Worm (Caenorhabditis elegans) whole organism, L4 larva: ENCODE measurements around the gene B0513.90.

ENCODE experiments used
- F26F4.8 ChIP-seq: fragments of 200-800 bp; sonication (Bioruptor generic); conservative IDR thresholded peaks from 2 replicates; pipeline ENCODE4 v1.3.6; 2022; ENCODE audit warnings: missing genetic modification characterization, missing compliant biosample characterization
- F37D6.2 ChIP-seq: sonication (generic microtip); optimal IDR thresholded peaks from 2 replicates; lab custom pipeline; 2016; ENCODE audit warnings: mild to moderate bottlenecking, missing genetic modification characterization, missing compliant biosample characterization
- F44E2.7 ChIP-seq: fragments of 200-800 bp; sonication (Bioruptor generic); IDR thresholded peaks from 2 replicates; pipeline ENCODE4 v2.1.2; 2022; ENCODE audit warnings: missing genetic modification characterization, missing compliant biosample characterization
- T26A8.4 ChIP-seq: fragments of 200-800 bp; sonication (Bioruptor generic); IDR thresholded peaks from 2 replicates; pipeline ENCODE4 v1.3.6; 2022; ENCODE audit warnings: missing genetic modification characterization, missing compliant biosample characterization
- Y105C5A.15 ChIP-seq: fragments of 200-800 bp; sonication (Bioruptor generic); IDR thresholded peaks from 2 replicates; pipeline ENCODE4 v1.3.6; 2022; ENCODE audit warnings: missing genetic modification characterization, missing compliant biosample characterization
- Y5F2A.4 ChIP-seq: fragments of 200-800 bp; sonication (Bioruptor generic); optimal IDR thresholded peaks from 2 replicates; lab custom pipeline; 2018; ENCODE audit warnings: mild to moderate bottlenecking, missing genetic modification characterization, missing compliant biosample characterization
- Y75B8A.6 ChIP-seq: fragments of 200-800 bp; sonication (Bioruptor generic); IDR thresholded peaks from 2 replicates; pipeline ENCODE4 v1.3.6; 2022; ENCODE audit warnings: missing genetic modification reagents, missing genetic modification characterization, missing compliant biosample characterization
- aly-2 ChIP-seq: sonication (generic microtip); optimal IDR thresholded peaks from 2 replicates; lab custom pipeline; 2018; ENCODE audit warnings: missing biosample characterization, missing genetic modification characterization
- ceh-20 ChIP-seq: fragments of 200-800 bp; sonication (Bioruptor generic); IDR thresholded peaks from 2 replicates; pipeline ENCODE4 v1.3.6; 2022; ENCODE audit warnings: missing genetic modification reagents, missing genetic modification characterization, missing compliant biosample characterization
- ceh-62 ChIP-seq: sonication (generic microtip); optimal IDR thresholded peaks from 2 replicates; lab custom pipeline; 2017; ENCODE audit warnings: missing biosample characterization, missing genetic modification characterization
- daf-16 ChIP-seq, 3 experiments: sonication (generic microtip); optimal IDR thresholded peaks; 2 replicates each; lab custom pipeline; 2016 to 2017; ENCODE audit warnings: missing genetic modification characterization in 3 of 3, missing genetic modification reagents in 3 of 3, mild to moderate bottlenecking in 2 of 3, missing compliant biosample characterization in 2 of 3, missing biosample characterization in 1 of 3, moderate library complexity in 1 of 3
- dmd-8 ChIP-seq: fragments of 200-800 bp; sonication (Bioruptor generic); IDR thresholded peaks from 2 replicates; pipeline ENCODE4 v1.3.6; 2022; ENCODE audit warnings: missing genetic modification characterization, missing compliant biosample characterization
- dmd-9 ChIP-seq: fragments of 200-800 bp; sonication (Bioruptor generic); IDR thresholded peaks from 2 replicates; pipeline ENCODE4 v1.3.6; 2022; ENCODE audit warnings: missing genetic modification reagents, missing genetic modification characterization, missing compliant biosample characterization
- duxl-1 ChIP-seq: sonication (generic microtip); optimal IDR thresholded peaks from 2 replicates; lab custom pipeline; 2016; ENCODE audit warnings: mild to moderate bottlenecking, missing genetic modification characterization, moderate library complexity, missing compliant biosample characterization; ENCODE audit not compliant: poor library complexity
- dve-1 ChIP-seq: sonication (generic microtip); optimal IDR thresholded peaks from 2 replicates; lab custom pipeline; 2017; ENCODE audit warnings: antibody characterized with exemption, mild to moderate bottlenecking, missing genetic modification characterization, missing compliant biosample characterization; ENCODE audit not compliant: insufficient read depth
- fkh-10 ChIP-seq: fragments of 150-350 bp; optimal IDR thresholded peaks from 2 replicates; lab custom pipeline; 2014; ENCODE audit warnings: missing biosample characterization, missing genetic modification reagents, missing genetic modification characterization
- hmg-1.1 ChIP-seq: fragments of 200-800 bp; sonication (Bioruptor generic); IDR thresholded peaks from 2 replicates; pipeline ENCODE4 v1.3.6; 2022; ENCODE audit warnings: missing genetic modification reagents, missing genetic modification characterization, missing compliant biosample characterization
- lim-7 ChIP-seq: fragments of 200-800 bp; sonication (Bioruptor generic); IDR thresholded peaks from 2 replicates; pipeline ENCODE4 v1.3.6; 2022; ENCODE audit warnings: missing genetic modification characterization, missing compliant biosample characterization
- lin-1 ChIP-seq: fragments of 200-800 bp; sonication (Bioruptor generic); IDR thresholded peaks from 2 replicates; pipeline ENCODE4 v1.3.6; 2022; ENCODE audit warnings: missing genetic modification reagents, missing genetic modification characterization, missing compliant biosample characterization
- lin-38 ChIP-seq: fragments of 200-800 bp; sonication (Bioruptor generic); IDR thresholded peaks from 2 replicates; pipeline ENCODE4 v1.3.6; 2022; ENCODE audit warnings: missing genetic modification reagents, missing genetic modification characterization, missing compliant biosample characterization
- madf-9 ChIP-seq: fragments of 200-800 bp; sonication (Bioruptor generic); conservative IDR thresholded peaks from 2 replicates; pipeline ENCODE4 v1.3.6; 2022; ENCODE audit warnings: missing genetic modification reagents, missing genetic modification characterization, missing compliant biosample characterization
- mdl-1 ChIP-seq, 2 experiments: fragments of 150-350 bp in 1 of 2; sonication (generic microtip) in 1 of 2; optimal IDR thresholded peaks; 2 replicates each; lab custom pipeline; 2014 to 2017; ENCODE audit warnings: missing biosample characterization in 2 of 2, missing genetic modification characterization in 2 of 2
- mdt-29 ChIP-seq: fragments of 200-800 bp; sonication (Bioruptor generic); IDR thresholded peaks from 2 replicates; pipeline ENCODE4 v1.3.6; 2022; ENCODE audit warnings: missing genetic modification reagents, missing genetic modification characterization, missing compliant biosample characterization
- mes-2 ChIP-seq: sonication (generic microtip); optimal IDR thresholded peaks from 2 replicates; lab custom pipeline; 2016; ENCODE audit warnings: missing genotype, mild to moderate bottlenecking, missing genetic modification characterization, missing compliant biosample characterization; ENCODE audit not compliant: poor library complexity, severe bottlenecking
- mxl-2 ChIP-seq: fragments of 200-800 bp; sonication (Bioruptor generic); conservative IDR thresholded peaks from 2 replicates; pipeline ENCODE4 v1.3.6; 2022; ENCODE audit warnings: missing genetic modification reagents, missing genetic modification characterization, missing compliant biosample characterization
- nhr-111 ChIP-seq: fragments of 200-800 bp; sonication (Bioruptor generic); optimal IDR thresholded peaks from 2 replicates; lab custom pipeline; 2018; ENCODE audit warnings: mild to moderate bottlenecking, missing genetic modification characterization, missing compliant biosample characterization
- nhr-28 ChIP-seq: fragments of 150-350 bp; optimal IDR thresholded peaks from 2 replicates; lab custom pipeline; 2014; ENCODE audit warnings: missing biosample characterization, missing genetic modification characterization
- nhr-42 ChIP-seq: fragments of 200-800 bp; sonication (Bioruptor generic); IDR thresholded peaks from 2 replicates; pipeline ENCODE4 v1.3.6; 2022; ENCODE audit warnings: missing genetic modification characterization, missing compliant biosample characterization
- nhr-48 ChIP-seq: sonication (generic microtip); optimal IDR thresholded peaks from 2 replicates; lab custom pipeline; 2016; ENCODE audit warnings: mild to moderate bottlenecking, missing genetic modification characterization, missing compliant biosample characterization
- saeg-2 ChIP-seq: fragments of 200-800 bp; sonication (Bioruptor generic); IDR thresholded peaks from 2 replicates; pipeline ENCODE4 v1.3.6; 2022; ENCODE audit warnings: missing genetic modification reagents, missing genetic modification characterization, missing compliant biosample characterization
- sdz-12 ChIP-seq: fragments of 200-800 bp; sonication (Bioruptor generic); optimal IDR thresholded peaks from 2 replicates; lab custom pipeline; 2018; ENCODE audit warnings: mild to moderate bottlenecking, missing genetic modification characterization, missing compliant biosample characterization
- set-16 ChIP-seq: fragments of 200-800 bp; sonication (Bioruptor generic); IDR thresholded peaks from 2 replicates; pipeline ENCODE4 v1.3.6; 2022; ENCODE audit warnings: missing genetic modification reagents, missing genetic modification characterization, missing compliant biosample characterization
- spr-3 ChIP-seq: fragments of 200-800 bp; sonication (Bioruptor generic); optimal IDR thresholded peaks from 2 replicates; lab custom pipeline; 2018; ENCODE audit warnings: mild to moderate bottlenecking, missing genetic modification characterization, missing compliant biosample characterization
- unc-130 ChIP-seq: sonication (generic microtip); optimal IDR thresholded peaks from 2 replicates; lab custom pipeline; 2016; ENCODE audit warnings: missing genetic modification reagents, missing genetic modification characterization, missing compliant biosample characterization
- vab-7 ChIP-seq: fragments of 200-800 bp; sonication (Bioruptor generic); IDR thresholded peaks from 2 replicates; pipeline ENCODE4 v1.3.6; 2022; ENCODE audit warnings: missing genetic modification reagents, missing genetic modification characterization, missing compliant biosample characterization
- zfp-2 ChIP-seq: sonication (generic microtip); optimal IDR thresholded peaks from 2 replicates; lab custom pipeline; 2016; ENCODE audit warnings: mild to moderate bottlenecking, missing genetic modification characterization, missing compliant biosample characterization
- zfp-3 ChIP-seq: fragments of 200-800 bp; sonication (Bioruptor generic); conservative IDR thresholded peaks from 2 replicates; pipeline ENCODE4 v1.3.6; 2022; ENCODE audit warnings: missing genetic modification reagents, missing genetic modification characterization, missing compliant biosample characterization
- ztf-11 ChIP-seq: fragments of 150-350 bp; optimal IDR thresholded peaks from 2 replicates; lab custom pipeline; 2014; ENCODE audit warnings: missing biosample characterization, missing genetic modification characterization
- ztf-7 ChIP-seq: fragments of 150-350 bp; optimal IDR thresholded peaks from 2 replicates; lab custom pipeline; 2014; ENCODE audit warnings: missing biosample characterization, missing genetic modification characterization

Gene B0513.90

DNA sequence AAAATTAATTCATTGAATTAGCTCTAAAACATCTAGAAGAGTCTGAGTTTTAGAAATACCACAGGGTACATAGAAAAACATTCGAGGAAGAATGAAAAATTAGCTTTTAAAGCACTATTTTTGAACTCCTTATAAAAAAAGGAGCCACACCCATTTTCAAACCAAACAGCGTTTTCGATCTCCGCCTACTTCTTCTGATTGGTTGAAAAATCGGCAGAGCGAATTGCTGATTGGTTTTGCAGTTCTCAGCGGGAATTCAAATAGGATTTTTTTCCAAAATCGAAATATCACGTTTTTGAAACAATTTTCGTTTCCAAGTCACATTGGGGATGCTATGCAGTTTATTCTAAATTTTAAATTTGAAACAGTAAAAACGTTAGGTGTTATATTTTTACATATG, 11.3 kb downstream of the B0513.90 start:
- TF ChIP-seq spr-3 (GFP tag; lab: Kevin White, UChicago), result no peak
- no peak for TF ChIP-seq nhr-28 (tag; lab: Kevin White, UChicago)
- TF ChIP-seq T26A8.4 (GFP tag; lab: Robert Waterston, UW), result no peak
- TF ChIP-seq nhr-42, result no peak
- TF ChIP-seq vab-7 (GFP tag; lab: Robert Waterston, UW), result no peak
- TF ChIP-seq F44E2.7, result no peak
- TF ChIP-seq saeg-2, result no peak
- no peak for TF ChIP-seq nhr-111 (GFP tag; lab: Kevin White, UChicago)
- no peak for TF ChIP-seq dve-1
- no peak for TF ChIP-seq F37D6.2 (tag; lab: Kevin White, UChicago)
- no peak for TF ChIP-seq daf-16 (GFP tag; optimal IDR thresholded peaks at IDR 0.05; lab: Kevin White, UChicago)
- no peak for TF ChIP-seq daf-16 (tag; optimal IDR thresholded peaks at IDR 0.05; lab: Kevin White, UChicago)
- no peak for TF ChIP-seq madf-9 (GFP tag; lab: Robert Waterston, UW)
- no peak for TF ChIP-seq mxl-2 (GFP tag; lab: Robert Waterston, UW)
- no peak for TF ChIP-seq dmd-8 (GFP tag; lab: Robert Waterston, UW)

DNA sequence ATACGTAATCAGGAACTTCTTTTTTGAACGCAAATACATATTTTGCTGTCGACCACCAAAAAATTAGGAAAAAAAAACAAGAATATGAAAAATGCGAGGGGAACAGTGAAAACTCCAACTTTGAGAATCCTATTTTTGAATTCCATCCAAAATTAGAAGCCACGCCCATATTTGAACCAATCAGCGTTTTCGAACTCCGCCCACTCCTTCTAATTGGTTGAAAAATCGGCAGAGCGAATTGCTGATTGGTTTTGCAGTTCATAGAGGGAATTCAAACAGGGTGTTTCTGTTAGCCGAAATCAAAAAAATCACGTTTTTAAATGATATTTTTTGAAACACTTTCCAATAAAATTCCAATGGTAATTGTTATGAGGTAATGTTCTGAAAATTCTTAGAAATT, 11.9 kb downstream of the B0513.90 start:
- no peak for TF ChIP-seq daf-16 (GFP tag; optimal IDR thresholded peaks at IDR 0.05; lab: Kevin White, UChicago)
- no peak for TF ChIP-seq daf-16 (tag; optimal IDR thresholded peaks at IDR 0.05; lab: Kevin White, UChicago)
- TF ChIP-seq lim-7 (GFP tag; lab: Robert Waterston, UW), result no peak
- no peak for TF ChIP-seq mdl-1 (tag; optimal IDR thresholded peaks at IDR 0.05; lab: Kevin White, UChicago)
- TF ChIP-seq ceh-62 (tag; lab: Kevin White, UChicago), result no peak
- TF ChIP-seq mes-2 (tag; lab: Kevin White, UChicago), result no peak
- TF ChIP-seq Y75B8A.6 (GFP tag; lab: Robert Waterston, UW), result no peak
- TF ChIP-seq lin-1, result no peak
- no peak for TF ChIP-seq zfp-3 (GFP tag; lab: Robert Waterston, UW)
- TF ChIP-seq aly-2, result no peak

DNA sequence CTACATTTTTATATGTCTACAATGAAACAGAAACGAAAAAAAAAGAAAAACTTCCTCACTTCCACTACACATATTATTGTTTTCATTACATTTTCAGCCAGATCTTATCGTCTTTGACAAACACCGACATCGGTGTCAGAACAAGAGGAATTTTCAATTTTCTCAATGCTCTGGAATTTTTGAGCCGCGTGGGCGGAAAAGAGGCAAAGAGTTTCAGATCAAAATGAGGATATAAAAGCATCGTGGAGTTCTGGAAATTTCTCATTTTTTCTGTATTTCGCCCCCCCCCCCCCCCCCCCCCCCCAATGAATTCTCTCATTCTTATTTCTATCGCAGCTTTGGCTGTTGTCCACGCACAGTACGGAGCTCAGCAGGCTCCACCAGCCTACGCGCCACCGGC, 13.0 kb downstream of the B0513.90 start, which contains the start of gene B0513.4:
Gene B0513.4 (plus strand): TSS at position 301 of the 400 bp plus-strand sequence.
- TF ChIP-seq ceh-20 (no peak), set-16 (GFP tag; lab: Robert Waterston, UW) (peak; percentile 41; the same call in 1 of the 2 replicates)

DNA sequence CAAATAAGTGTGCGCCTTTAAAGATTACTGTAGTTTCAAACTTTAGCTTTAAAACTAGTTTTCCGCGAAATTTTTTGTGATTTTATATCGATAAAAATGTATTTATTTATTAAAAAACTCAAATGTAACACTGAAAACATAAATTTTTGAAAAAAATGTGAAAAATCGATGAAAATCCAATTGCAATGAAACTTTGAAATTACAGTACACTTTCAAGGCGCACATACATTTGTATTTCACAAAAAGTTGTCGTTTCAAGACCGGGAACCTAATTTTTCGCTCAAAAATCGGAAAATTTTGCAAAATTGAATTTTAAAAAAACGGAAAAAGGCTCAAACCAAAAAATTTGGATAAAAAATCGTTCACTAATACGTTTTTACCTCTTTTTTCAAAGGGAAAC, 13.5 kb downstream of the B0513.90 start:
- TF ChIP-seq vab-7 (GFP tag; lab: Robert Waterston, UW) (no peak), ztf-7 (no peak), fkh-10 (GFP tag; lab: Kevin White, UChicago) (no peak), dmd-9 (no peak), Y5F2A.4 (no peak), mdt-29 (GFP tag; lab: Robert Waterston, UW) (no peak), Y105C5A.15 (GFP tag; lab: Robert Waterston, UW) (no peak), zfp-2 (tag; lab: Kevin White, UChicago) (no peak), duxl-1 (tag; lab: Kevin White, UChicago) (no peak), F26F4.8 (GFP tag; lab: Robert Waterston, UW) (no peak), lin-1 (no peak), nhr-48 (no peak), hmg-1.1 (GFP tag; lab: Robert Waterston, UW) (no peak), Y75B8A.6 (GFP tag; lab: Robert Waterston, UW) (no peak), nhr-111 (GFP tag; lab: Kevin White, UChicago) (no peak), unc-130 (GFP tag; lab: Kevin White, UChicago) (no peak), lin-38 (GFP tag; lab: Robert Waterston, UW) (no peak), ztf-11 (tag; lab: Kevin White, UChicago) (no peak), sdz-12 (GFP tag; lab: Kevin White, UChicago) (no peak)
